Worm (Caenorhabditis elegans): ENCODE results near the gene C55A6.3.
A peak's percentile ranks its signal among the peaks of the same experiment; 100 is the strongest.

C55A6.3 gene

DNA sequence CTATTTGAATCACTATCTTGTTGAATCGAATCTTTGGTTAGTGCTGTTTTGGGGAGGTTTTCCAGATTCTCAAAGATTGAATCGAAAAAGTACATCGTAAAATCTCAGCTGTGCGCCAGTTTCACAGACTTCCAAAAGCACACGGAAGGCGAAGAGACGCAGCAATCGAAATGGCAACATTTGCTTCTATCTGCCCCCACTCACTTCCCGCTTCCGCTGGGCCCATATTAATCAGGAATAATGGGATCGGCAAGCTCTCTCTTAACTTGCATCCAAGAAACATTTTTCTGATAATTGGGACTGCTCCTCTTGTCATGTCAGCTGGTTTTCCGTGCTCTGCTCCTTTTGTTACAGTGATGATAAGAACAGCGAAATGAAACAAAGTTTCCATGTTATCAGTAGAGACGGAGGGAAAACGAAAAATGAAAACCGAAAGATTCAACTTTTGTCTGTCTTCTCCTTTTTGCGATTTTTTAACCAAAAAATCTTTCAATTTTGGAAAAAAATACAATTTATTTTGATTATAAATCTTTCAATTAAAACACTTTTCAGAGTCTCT lies 22.3 kb upstream of the C55A6.3 start (continued):
- TF ChIP-seq ztf-4 (tag; optimal IDR thresholded peaks at IDR 0.05), result no peak
- no peak for TF ChIP-seq Y55F3AM.14 (GFP tag; optimal IDR thresholded peaks at IDR 0.05)

DNA sequence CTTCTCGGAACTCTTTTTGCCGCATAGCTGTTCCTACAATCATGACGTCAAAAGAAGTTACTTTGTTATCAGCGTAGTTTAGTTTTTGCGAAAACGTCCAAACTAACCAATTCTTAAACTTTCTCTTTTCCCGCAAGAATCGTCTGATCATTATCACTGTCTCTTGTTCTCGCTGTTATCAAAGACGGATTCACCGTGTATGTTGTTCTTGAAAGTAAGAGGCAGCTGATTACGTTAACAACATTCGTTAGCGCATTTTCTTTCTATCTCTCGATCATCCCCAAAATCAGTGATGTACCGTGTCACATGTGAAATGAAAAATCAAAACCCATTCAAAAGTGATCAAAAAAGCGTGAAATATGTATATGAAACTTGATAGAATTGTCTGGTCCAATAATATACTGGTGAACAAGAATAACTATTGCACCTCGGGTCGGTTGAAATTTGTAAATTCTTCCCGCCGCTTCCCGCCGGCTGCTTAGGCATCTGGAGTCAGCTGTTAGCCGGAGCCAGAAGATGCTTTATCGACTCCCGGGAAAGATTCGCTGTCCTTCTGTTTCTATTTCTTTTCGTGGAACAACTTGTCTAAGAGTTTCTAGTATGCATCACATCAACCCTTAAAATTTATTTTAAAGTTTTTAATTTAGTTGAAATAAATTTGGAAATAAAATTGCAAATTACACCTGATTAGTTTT lies 21.3 kb upstream of the C55A6.3 start:
- TF ChIP-seq fos-1 (tag; optimal IDR thresholded peaks at IDR 0.05) (peak; percentile 93), crh-2 (tag; optimal IDR thresholded peaks at IDR 0.05) (peak; percentile 60), nhr-25 (tag; optimal IDR thresholded peaks at IDR 0.05) (peak; percentile 50), sma-9 (GFP tag; optimal IDR thresholded peaks at IDR 0.05) (peak; percentile 87), sma-9 (tag; optimal IDR thresholded peaks at IDR 0.05) (no peak), Y55F3AM.14 (GFP tag; optimal IDR thresholded peaks at IDR 0.05) (no peak), F13H6.1 (tag; optimal IDR thresholded peaks at IDR 0.05) (peak; percentile 7), dmd-4 (tag; optimal IDR thresholded peaks at IDR 0.05) (no peak), elt-1 (tag; optimal IDR thresholded peaks at IDR 0.05) (no peak), gmeb-1 (tag; optimal IDR thresholded peaks at IDR 0.05) (peak; percentile 65), lsy-2 (tag; optimal IDR thresholded peaks at IDR 0.05) (peak in 1 of 2 experiments; percentile 29), sma-3 (GFP tag; optimal IDR thresholded peaks at IDR 0.05) (peak; percentile 43), egl-27 (tag; optimal IDR thresholded peaks at IDR 0.05) (peak; percentile 19), blmp-1 (tag; optimal IDR thresholded peaks at IDR 0.05; ENCODE audit: insufficient read depth) (peak; percentile 96), nhr-21 (tag; optimal IDR thresholded peaks at IDR 0.05) (peak; percentile 56), nhr-129 (tag; optimal IDR thresholded peaks at IDR 0.05) (peak; percentile 58)

DNA sequence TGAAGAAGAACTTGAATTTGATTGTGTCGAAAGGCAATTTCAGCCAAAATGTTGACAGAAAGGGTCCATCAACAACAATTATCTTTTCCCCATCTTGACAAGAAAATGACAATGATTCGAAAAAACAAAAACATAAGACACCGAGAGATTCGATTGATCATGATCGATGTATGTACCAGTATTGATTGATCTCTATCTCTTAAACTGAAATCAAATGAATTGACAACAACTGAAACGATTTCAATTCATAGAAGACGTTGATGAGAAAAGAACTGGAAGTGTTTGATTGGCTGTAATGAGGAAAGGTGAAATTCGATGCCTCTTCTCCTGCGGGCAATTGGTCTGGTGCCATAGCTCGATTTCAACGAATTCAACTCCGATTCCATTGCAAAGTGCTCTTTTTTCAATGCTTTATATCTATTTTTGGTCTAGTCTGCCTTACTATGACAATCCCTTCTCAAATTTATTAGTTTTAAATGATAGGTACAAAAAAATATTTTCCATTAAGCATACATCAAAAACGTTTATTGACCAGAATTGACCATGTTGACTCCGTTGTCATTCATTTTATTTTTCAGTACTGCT lies 20.1 kb upstream of the C55A6.3 start:
- TF ChIP-seq unc-62 (GFP tag; optimal IDR thresholded peaks at IDR 0.05), result no peak
- TF ChIP-seq sma-3 (GFP tag; optimal IDR thresholded peaks at IDR 0.05), result no peak
- TF ChIP-seq lin-11 (tag; optimal IDR thresholded peaks at IDR 0.05), result no peak
- no peak for TF ChIP-seq ZK546.5 (tag; optimal IDR thresholded peaks at IDR 0.05)
- no peak for TF ChIP-seq ztf-1 (GFP tag; conservative IDR thresholded peaks at IDR 0.05)

DNA sequence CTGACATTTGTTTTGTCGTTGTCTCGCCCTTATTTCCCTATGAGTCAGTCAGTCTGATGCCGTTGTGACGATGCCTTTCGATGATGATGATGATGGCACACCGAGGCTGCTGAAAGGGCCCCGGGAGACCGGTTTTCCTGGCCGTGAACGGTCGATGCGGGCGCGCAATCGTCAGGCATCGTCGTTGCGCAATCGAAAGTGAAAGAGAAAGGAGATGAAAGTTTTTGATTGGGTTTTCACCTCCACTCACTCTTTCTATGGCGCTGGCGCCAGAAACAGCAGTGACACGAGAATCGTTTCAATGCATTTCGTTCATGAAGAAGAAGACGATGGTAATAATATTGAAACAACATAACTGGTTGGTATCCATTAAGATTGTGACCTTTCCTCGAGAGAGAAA lies 19.6 kb upstream of the C55A6.3 start:
- TF ChIP-seq C34F6.9 (tag; optimal IDR thresholded peaks at IDR 0.05) (no peak), lsy-2 (tag; optimal IDR thresholded peaks at IDR 0.05) (no peak), R02D3.7 (tag; optimal IDR thresholded peaks at IDR 0.05) (no peak), nhr-21 (tag; optimal IDR thresholded peaks at IDR 0.05) (peak; percentile 46), lin-11 (tag; optimal IDR thresholded peaks at IDR 0.05) (no peak), nhr-25 (tag; optimal IDR thresholded peaks at IDR 0.05) (peak; percentile 88), mdl-1 (tag; optimal IDR thresholded peaks at IDR 0.05) (no peak), nhr-77 (tag; optimal IDR thresholded peaks at IDR 0.05) (no peak), aly-2 (tag; optimal IDR thresholded peaks at IDR 0.05) (no peak), nhr-12 (tag; optimal IDR thresholded peaks at IDR 0.05) (no peak), snpc-4 (tag; optimal IDR thresholded peaks at IDR 0.05) (no peak), Y55F3AM.14 (GFP tag; optimal IDR thresholded peaks at IDR 0.05) (peak; percentile 61), zag-1 (tag; optimal IDR thresholded peaks at IDR 0.05) (no peak), sma-3 (GFP tag; optimal IDR thresholded peaks at IDR 0.05) (peak; percentile 72), blmp-1 (tag; optimal IDR thresholded peaks at IDR 0.05; ENCODE audit: insufficient read depth) (peak; percentile 100), sma-9 (GFP tag; optimal IDR thresholded peaks at IDR 0.05) (peak; percentile 87), sma-9 (tag; optimal IDR thresholded peaks at IDR 0.05) (no peak), dmd-4 (tag; optimal IDR thresholded peaks at IDR 0.05) (no peak), nhr-11 (tag; optimal IDR thresholded peaks at IDR 0.05) (no peak), nhr-10 (tag; optimal IDR thresholded peaks at IDR 0.05) (no peak), nhr-23 (tag; optimal IDR thresholded peaks at IDR 0.05) (no peak), ZK546.5 (tag; optimal IDR thresholded peaks at IDR 0.05) (no peak), unc-55 (GFP tag; optimal IDR thresholded peaks at IDR 0.05) (no peak), peb-1 (tag; optimal IDR thresholded peaks at IDR 0.05) (no peak), ztf-11 (tag; optimal IDR thresholded peaks at IDR 0.05) (no peak), egl-27 (tag; optimal IDR thresholded peaks at IDR 0.05) (peak; percentile 62), alr-1 (tag; optimal IDR thresholded peaks at IDR 0.05) (no peak), fos-1 (tag; optimal IDR thresholded peaks at IDR 0.05) (peak; percentile 33), sem-4 (tag; optimal IDR thresholded peaks at IDR 0.05) (peak; percentile 80), gmeb-1 (tag; optimal IDR thresholded peaks at IDR 0.05) (no peak), elt-1 (tag; optimal IDR thresholded peaks at IDR 0.05) (no peak), unc-39 (tag; optimal IDR thresholded peaks at IDR 0.05) (no peak), nhr-129 (tag; optimal IDR thresholded peaks at IDR 0.05) (peak; percentile 67), lin-13 (GFP tag; optimal IDR thresholded peaks at IDR 0.05) (no peak), mab-5 (tag; optimal IDR thresholded peaks at IDR 0.05) (no peak), ama-1 (optimal IDR thresholded peaks at IDR 0.05) (no peak), lin-39 (tag; optimal IDR thresholded peaks at IDR 0.05) (no peak)
